Worm (Caenorhabditis elegans): ENCODE data around the gene josd-1.

The josd-1 gene

DNA sequence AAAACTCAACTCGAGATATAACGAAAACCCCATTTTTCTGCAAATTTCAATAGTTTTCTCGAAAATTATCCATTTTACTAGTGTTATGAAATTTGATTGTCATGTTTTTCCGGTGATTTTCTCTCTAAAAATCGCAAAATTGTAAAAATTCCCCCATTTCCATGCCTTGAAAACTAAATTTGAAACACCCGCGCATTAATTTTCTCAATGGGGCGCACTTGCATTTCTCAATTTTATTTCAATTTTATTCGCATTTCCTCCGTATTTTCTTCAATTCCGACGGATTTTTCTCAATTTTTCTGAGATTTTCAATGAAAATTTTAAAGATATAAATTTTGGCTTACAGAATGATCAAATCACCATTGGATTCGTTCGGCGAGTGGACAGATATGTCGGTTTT lies 31.4 kb upstream of the josd-1 start, which contains the start of gene Y71H2AM.3 (continued):
- peak; percentile 75 for TF ChIP-seq nhr-47 (tag; optimal IDR thresholded peaks at IDR 0.05)
- TF ChIP-seq swsn-7 (tag; optimal IDR thresholded peaks at IDR 0.05) = peak; percentile 41
- TF ChIP-seq fkh-10 (GFP tag; optimal IDR thresholded peaks at IDR 0.05) = no peak
- no peak for TF ChIP-seq aha-1 (tag; optimal IDR thresholded peaks at IDR 0.05)
- peak; percentile 67 to 75 for TF ChIP-seq lsy-2 (tag; optimal IDR thresholded peaks at IDR 0.05)
- no peak for TF ChIP-seq ceh-90 (tag; optimal IDR thresholded peaks at IDR 0.05)
- no peak for TF ChIP-seq nhr-85 (tag)
- peak; percentile 51 for TF ChIP-seq nhr-19 (GFP tag; conservative IDR thresholded peaks at IDR 0.05)
- no peak for TF ChIP-seq efl-3 (GFP tag; optimal IDR thresholded peaks at IDR 0.05)
- no peak for TF ChIP-seq lin-14 (GFP tag; optimal IDR thresholded peaks at IDR 0.05)
- no peak for TF ChIP-seq ces-1 (GFP tag; optimal IDR thresholded peaks at IDR 0.05)
- TF ChIP-seq egl-27 (tag; optimal IDR thresholded peaks at IDR 0.05) = no peak
- TF ChIP-seq lir-3 (tag; optimal IDR thresholded peaks at IDR 0.05; ENCODE audit: poor library complexity) = no peak
- TF ChIP-seq nhr-77 (tag; optimal IDR thresholded peaks at IDR 0.05) = no peak
- peak; percentile 37 for TF ChIP-seq F16B12.6 (tag; optimal IDR thresholded peaks at IDR 0.05)
- no peak for TF ChIP-seq irx-1 (tag; optimal IDR thresholded peaks at IDR 0.05)
- TF ChIP-seq mep-1 (tag; optimal IDR thresholded peaks at IDR 0.05) = peak; percentile 70
- peak; percentile 6 for TF ChIP-seq C16A3.4 (tag; optimal IDR thresholded peaks at IDR 0.05)
- peak; percentile 95 to 96 for TF ChIP-seq efl-1 (optimal IDR thresholded peaks at IDR 0.05)
- peak; percentile 95 to 99 for TF ChIP-seq efl-1 (GFP tag; optimal IDR thresholded peaks at IDR 0.05 in 1 of 2)
- TF ChIP-seq sptf-1 (tag; optimal IDR thresholded peaks at IDR 0.05) = no peak
- peak; percentile 32 for TF ChIP-seq vab-15 (tag; optimal IDR thresholded peaks at IDR 0.05)
- TF ChIP-seq nhr-20 (tag; optimal IDR thresholded peaks at IDR 0.05) = peak; percentile 27
- no peak for TF ChIP-seq pax-3 (tag; optimal IDR thresholded peaks at IDR 0.05)
- TF ChIP-seq mab-9 (GFP tag; IDR thresholded peaks at IDR 0.05) = no peak
- no peak for TF ChIP-seq mef-2 (tag; optimal IDR thresholded peaks at IDR 0.05)
- TF ChIP-seq unc-98 (GFP tag; IDR thresholded peaks at IDR 0.05) = no peak
- no peak for TF ChIP-seq nhr-76 (tag; optimal IDR thresholded peaks at IDR 0.05)
- TF ChIP-seq grh-1 (GFP tag; IDR thresholded peaks at IDR 0.05) = no peak
- TF ChIP-seq pqm-1 (tag; optimal IDR thresholded peaks at IDR 0.05) = no peak
- no peak for TF ChIP-seq sox-4 (tag; optimal IDR thresholded peaks at IDR 0.05)
- no peak for TF ChIP-seq Y116A8C.19 (tag; optimal IDR thresholded peaks at IDR 0.05; ENCODE audit: borderline replicate concordance)
- no peak for TF ChIP-seq ceh-63 (GFP tag; optimal IDR thresholded peaks at IDR 0.05)
- no peak for TF ChIP-seq zag-1 (tag; optimal IDR thresholded peaks at IDR 0.05)
- TF ChIP-seq pag-3 (tag; optimal IDR thresholded peaks at IDR 0.05; ENCODE audit: borderline replicate concordance, insufficient read depth) = no peak
- no peak for TF ChIP-seq sup-37 (GFP tag; optimal IDR thresholded peaks at IDR 0.05)
- no peak for TF ChIP-seq unc-30 (tag; optimal IDR thresholded peaks at IDR 0.05)
- peak in 1 of 6 experiments; percentile 37 for TF ChIP-seq elt-3 (tag; optimal IDR thresholded peaks at IDR 0.05)
- TF ChIP-seq tlp-1 (tag; optimal IDR thresholded peaks at IDR 0.05) = no peak
- peak; percentile 52 for TF ChIP-seq xbp-1 (tag; optimal IDR thresholded peaks at IDR 0.05)
- peak; percentile 62 for TF ChIP-seq dsc-1 (tag; optimal IDR thresholded peaks at IDR 0.05)
- TF ChIP-seq unc-130 (tag; optimal IDR thresholded peaks at IDR 0.05) = no peak
- peak; percentile 48 for TF ChIP-seq lin-15B (tag; optimal IDR thresholded peaks at IDR 0.05)
- TF ChIP-seq ceh-8 (GFP tag; optimal IDR thresholded peaks at IDR 0.05) = no peak
- TF ChIP-seq mdl-1 (tag; optimal IDR thresholded peaks at IDR 0.05) = no peak
- peak; percentile 11 for TF ChIP-seq jun-1 (tag; optimal IDR thresholded peaks at IDR 0.05)
- no peak for TF ChIP-seq nhr-11 (tag; optimal IDR thresholded peaks at IDR 0.05)
- peak; percentile 35 for TF ChIP-seq tbx-2 (tag; optimal IDR thresholded peaks at IDR 0.05)
- TF ChIP-seq skn-1 (tag; optimal IDR thresholded peaks at IDR 0.05) = no peak
